Worm (Caenorhabditis elegans) whole organism, early embryonic: ENCODE data around the gene Y54E2A.7.

ENCODE experiments used
- B0310.2 ChIP-seq: sonication (generic microtip); optimal IDR thresholded peaks from 2 replicates; lab custom pipeline; 2016; ENCODE audit warnings: mild to moderate bottlenecking, missing genetic modification characterization, missing compliant biosample characterization
- F13C5.2 ChIP-seq: sonication (generic microtip); optimal IDR thresholded peaks from 2 replicates; lab custom pipeline; 2017; ENCODE audit warnings: mild to moderate bottlenecking, missing genetic modification characterization, inconsistent platforms, missing compliant biosample characterization
- aly-1 ChIP-seq: sonication (generic microtip); optimal IDR thresholded peaks from 2 replicates; lab custom pipeline; 2016; ENCODE audit warnings: missing genetic modification characterization, missing compliant biosample characterization
- ama-1 ChIP-seq: fragments of 150-350 bp; optimal IDR thresholded peaks from 2 replicates; lab custom pipeline; 2014
- ceh-13 ChIP-seq: fragments of 200-800 bp; sonication (Bioruptor generic); optimal IDR thresholded peaks from 2 replicates; lab custom pipeline; 2018; ENCODE audit warnings: mild to moderate bottlenecking, missing genetic modification characterization, missing compliant biosample characterization
- ceh-36 ChIP-seq: sonication (generic microtip); optimal IDR thresholded peaks from 2 replicates; lab custom pipeline; 2016; ENCODE audit warnings: missing genetic modification characterization, inconsistent platforms, missing compliant biosample characterization
- ets-7 ChIP-seq: sonication (generic microtip); optimal IDR thresholded peaks from 2 replicates; lab custom pipeline; 2016; ENCODE audit warnings: missing genotype, missing genetic modification characterization, missing compliant biosample characterization
- flt-1 ChIP-seq: fragments of 200-800 bp; sonication (Bioruptor generic); IDR thresholded peaks from 2 replicates; pipeline ENCODE4 v1.3.6; 2022; ENCODE audit warnings: missing genetic modification characterization, missing compliant biosample characterization
- hmbx-1 ChIP-seq: sonication (generic microtip); optimal IDR thresholded peaks from 2 replicates; lab custom pipeline; 2016; ENCODE audit warnings: mild to moderate bottlenecking, missing genetic modification characterization, missing compliant biosample characterization
- hmg-4 ChIP-seq: fragments of 200-800 bp; sonication (Bioruptor generic); optimal IDR thresholded peaks from 2 replicates; lab custom pipeline; 2018; ENCODE audit warnings: mild to moderate bottlenecking, missing genetic modification characterization, missing compliant biosample characterization
- hnd-1 ChIP-seq: sonication (generic microtip); optimal IDR thresholded peaks from 2 replicates; lab custom pipeline; 2016; ENCODE audit warnings: missing genetic modification characterization, missing compliant biosample characterization
- pes-1 ChIP-seq: fragments of 200-800 bp; sonication (Bioruptor generic); IDR thresholded peaks from 2 replicates; pipeline ENCODE4 v1.3.6; 2022; ENCODE audit warnings: missing genetic modification reagents, missing genetic modification characterization, missing compliant biosample characterization
- scrt-1 ChIP-seq: fragments of 200-800 bp; sonication (Bioruptor generic); IDR thresholded peaks from 2 replicates; pipeline ENCODE4 v1.3.6; 2022; ENCODE audit warnings: missing genetic modification characterization, missing compliant biosample characterization
- sea-1 ChIP-seq: fragments of 200-800 bp; sonication (Bioruptor generic); conservative IDR thresholded peaks from 2 replicates; pipeline ENCODE4 v1.3.6; 2022; ENCODE audit warnings: missing genetic modification characterization, missing compliant biosample characterization
- tbx-11 ChIP-seq: fragments of 200-800 bp; sonication (Bioruptor generic); IDR thresholded peaks from 2 replicates; pipeline ENCODE4 v1.3.6; 2022; ENCODE audit warnings: missing genetic modification characterization, missing compliant biosample characterization
- tbx-37 ChIP-seq: fragments of 200-800 bp; sonication (Bioruptor generic); conservative IDR thresholded peaks from 2 replicates; pipeline ENCODE4 v1.3.6; 2022; ENCODE audit warnings: missing genetic modification reagents, missing genetic modification characterization, missing compliant biosample characterization
- tra-4 ChIP-seq: sonication (generic microtip); optimal IDR thresholded peaks from 2 replicates; lab custom pipeline; 2017; ENCODE audit warnings: missing genetic modification characterization, missing compliant biosample characterization

Y54E2A.7 gene

DNA sequence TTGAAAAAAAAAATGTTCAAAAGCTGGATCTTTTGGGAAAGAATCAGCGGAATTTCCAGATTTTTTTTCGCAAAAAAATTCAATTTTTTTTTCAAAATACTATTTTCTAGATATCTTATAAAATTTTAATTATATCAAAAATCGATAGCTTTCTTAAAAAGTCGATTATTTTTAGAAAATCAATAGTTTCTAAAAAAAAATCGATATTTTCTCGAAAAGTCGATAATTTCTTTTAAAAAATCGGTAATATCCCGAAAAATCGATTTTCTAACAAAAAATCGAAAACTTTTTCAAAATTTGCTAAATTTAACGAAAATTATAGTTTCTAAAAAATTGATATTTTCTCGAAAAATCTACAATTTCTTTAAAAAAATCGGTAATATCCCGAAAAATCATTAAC lies 4.0 kb downstream of the Y54E2A.7 start:
- TF ChIP-seq ama-1 (lab: Kevin White, UChicago) (no peak), pes-1 (GFP tag; lab: Robert Waterston, UW) (no peak), scrt-1 (no peak), hnd-1 (tag; lab: Kevin White, UChicago) (no peak), tbx-37 (GFP tag; lab: Robert Waterston, UW) (no peak), hmbx-1 (tag; lab: Kevin White, UChicago) (no peak), tbx-11 (GFP tag; lab: Robert Waterston, UW) (no peak), ceh-36 (tag; lab: Kevin White, UChicago) (no peak), F13C5.2 (tag; lab: Kevin White, UChicago) (no peak), ets-7 (no peak), ceh-13 (GFP tag; lab: Kevin White, UChicago) (no peak), flt-1 (GFP tag; lab: Robert Waterston, UW) (no peak)

DNA sequence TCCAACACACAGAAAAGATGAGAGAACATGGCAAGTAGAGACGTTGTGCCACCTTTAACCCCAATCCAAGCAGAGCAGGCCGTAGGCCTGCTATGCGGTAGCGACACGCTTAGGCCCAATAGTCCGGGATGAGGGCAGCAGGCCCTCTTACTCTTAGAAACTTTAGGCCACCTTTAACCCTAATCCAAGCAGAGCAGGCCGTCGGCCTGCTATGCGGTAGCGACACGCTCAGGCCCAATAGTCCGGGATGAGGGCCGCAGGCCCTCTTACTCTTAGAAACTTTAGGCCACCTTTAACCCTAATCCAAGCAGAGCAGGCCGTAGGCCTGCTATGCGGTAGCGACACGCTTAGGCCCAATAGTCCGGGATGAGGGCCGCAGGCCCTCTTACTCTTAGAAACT lies 7.1 kb downstream of the Y54E2A.7 start:
- TF ChIP-seq pes-1 (GFP tag; lab: Robert Waterston, UW): 0 out of 2 replicates have a peak, but pooled peaks have one; percentile 48

DNA sequence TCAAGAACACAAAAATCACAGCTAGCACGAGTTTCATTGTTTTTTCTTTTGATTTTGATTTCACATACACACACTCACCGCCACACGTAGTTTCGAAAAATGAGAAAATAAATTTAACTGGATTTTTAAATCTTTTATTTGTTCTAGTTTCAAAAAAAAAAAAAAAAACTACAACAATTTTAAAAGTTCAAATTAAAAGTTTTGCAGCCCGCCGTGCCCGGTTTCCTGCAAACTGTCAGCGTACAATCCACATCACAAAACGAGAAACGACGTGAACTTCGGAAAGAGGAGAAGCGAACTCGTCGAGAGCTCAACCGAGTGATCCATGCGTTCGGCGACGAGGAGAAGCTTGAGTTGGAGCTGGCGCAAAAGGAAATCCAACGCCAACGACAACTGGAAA lies 15.1 kb downstream of the Y54E2A.7 start, which contains the start of gene Y54E2A.5:
Gene Y54E2A.5, minus strand, starts transcription at position 101 of the 400 bp plus-strand sequence.
- TF ChIP-seq ceh-36 (tag; lab: Kevin White, UChicago) (no peak), B0310.2 (tag; lab: Kevin White, UChicago) (no peak), sea-1 (GFP tag; lab: Robert Waterston, UW) (no peak), pes-1 (GFP tag; lab: Robert Waterston, UW) (no peak), ama-1 (lab: Kevin White, UChicago) (no peak), scrt-1 (no peak), ceh-13 (GFP tag; lab: Kevin White, UChicago) (no peak), flt-1 (GFP tag; lab: Robert Waterston, UW) (no peak), hmg-4 (GFP tag; lab: Kevin White, UChicago) (no peak), tbx-11 (GFP tag; lab: Robert Waterston, UW) (no peak), hnd-1 (tag; lab: Kevin White, UChicago) (no peak), aly-1 (tag; lab: Kevin White, UChicago) (no peak), ets-7 (no peak), F13C5.2 (tag; lab: Kevin White, UChicago) (no peak), tbx-37 (GFP tag; lab: Robert Waterston, UW) (no peak), tra-4 (tag; lab: Kevin White, UChicago) (no peak), hmbx-1 (tag; lab: Kevin White, UChicago) (no peak)

DNA sequence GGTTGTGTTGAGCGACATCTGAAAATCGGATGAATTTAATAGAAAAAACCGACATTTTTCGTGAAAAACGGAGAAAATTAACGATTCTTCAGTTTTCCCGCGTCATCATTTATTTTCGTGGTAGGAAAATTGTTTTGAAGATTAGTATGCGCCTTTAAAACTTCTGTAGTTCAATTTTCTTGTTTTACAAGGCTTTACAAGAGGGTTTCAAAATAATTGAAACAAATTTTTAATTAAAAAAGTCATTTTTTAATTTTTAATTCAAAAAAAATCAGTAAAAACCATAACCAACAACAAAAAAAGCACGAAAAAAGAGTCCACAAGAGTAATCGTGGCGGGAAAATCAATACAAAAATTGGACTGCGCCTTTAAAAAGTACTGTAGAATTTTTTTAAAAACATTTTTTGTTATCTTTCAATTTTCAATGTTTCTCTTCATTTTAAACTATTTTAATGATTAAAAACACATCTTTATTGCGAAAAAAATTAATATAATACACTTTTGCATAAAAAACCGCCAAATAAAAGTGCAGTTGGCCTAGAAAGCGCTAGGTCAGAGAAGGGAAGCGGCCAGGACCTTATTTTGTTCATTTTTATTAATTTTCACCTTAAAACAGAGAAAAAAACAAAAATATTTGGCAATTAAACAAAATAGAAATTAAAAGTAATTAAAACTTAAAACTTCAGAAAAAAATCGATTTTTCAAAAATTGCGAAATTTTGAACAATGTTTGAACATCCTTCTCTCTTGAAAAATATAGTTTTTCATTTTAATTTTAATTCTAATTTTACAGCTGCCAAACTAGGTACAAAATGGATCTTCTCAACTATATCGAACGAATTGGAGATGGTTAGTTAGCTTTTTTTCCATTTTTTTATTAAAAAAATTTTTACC lies 18.7 kb downstream of the Y54E2A.7 start, which contains the start of the genes tac-1 and Y54E2A.4:
Gene tac-1, minus strand, starts transcription at position 20 of the 893 bp plus-strand sequence.
Gene Y54E2A.4, plus strand, starts transcription at position 765 of the 893 bp plus-strand sequence.
- TF ChIP-seq tbx-37 (GFP tag; lab: Robert Waterston, UW) (no peak), flt-1 (GFP tag; lab: Robert Waterston, UW) (no peak), F13C5.2 (tag; lab: Kevin White, UChicago) (no peak), ama-1 (lab: Kevin White, UChicago) (no peak), sea-1 (GFP tag; lab: Robert Waterston, UW) (no peak), hnd-1 (tag; lab: Kevin White, UChicago) (no peak), pes-1 (GFP tag; lab: Robert Waterston, UW) (no peak), tra-4 (tag; lab: Kevin White, UChicago) (no peak), ceh-13 (GFP tag; lab: Kevin White, UChicago) (no peak), B0310.2 (tag; lab: Kevin White, UChicago) (no peak), hmbx-1 (tag; lab: Kevin White, UChicago) (no peak), aly-1 (tag; lab: Kevin White, UChicago) (no peak), ets-7 (no peak), scrt-1 (no peak)

DNA sequence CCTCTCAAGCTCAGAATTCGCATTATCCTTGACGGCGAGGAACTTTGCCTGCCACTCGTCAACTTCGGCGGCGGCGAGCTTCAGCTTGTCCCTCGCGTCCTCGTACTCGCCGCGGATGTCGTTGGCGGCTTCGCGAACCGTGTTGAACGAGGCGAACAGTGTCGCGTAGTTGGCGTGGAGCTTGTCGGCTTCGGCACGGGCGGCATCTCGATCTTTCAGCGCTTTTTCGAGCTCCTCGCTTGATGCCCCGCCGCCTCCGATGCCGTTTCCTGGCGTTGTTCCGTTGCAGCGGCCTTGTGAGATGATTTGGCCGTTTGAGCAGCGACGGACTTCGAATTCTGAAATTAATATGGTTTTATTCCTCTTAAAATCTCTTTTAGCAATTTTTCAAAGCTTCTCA lies 19.6 kb downstream of the Y54E2A.7 start:
- TF ChIP-seq hmg-4 (GFP tag; lab: Kevin White, UChicago) (no peak), hnd-1 (tag; lab: Kevin White, UChicago) (no peak), tbx-11 (GFP tag; lab: Robert Waterston, UW) (no peak), ceh-36 (tag; lab: Kevin White, UChicago) (no peak)

DNA sequence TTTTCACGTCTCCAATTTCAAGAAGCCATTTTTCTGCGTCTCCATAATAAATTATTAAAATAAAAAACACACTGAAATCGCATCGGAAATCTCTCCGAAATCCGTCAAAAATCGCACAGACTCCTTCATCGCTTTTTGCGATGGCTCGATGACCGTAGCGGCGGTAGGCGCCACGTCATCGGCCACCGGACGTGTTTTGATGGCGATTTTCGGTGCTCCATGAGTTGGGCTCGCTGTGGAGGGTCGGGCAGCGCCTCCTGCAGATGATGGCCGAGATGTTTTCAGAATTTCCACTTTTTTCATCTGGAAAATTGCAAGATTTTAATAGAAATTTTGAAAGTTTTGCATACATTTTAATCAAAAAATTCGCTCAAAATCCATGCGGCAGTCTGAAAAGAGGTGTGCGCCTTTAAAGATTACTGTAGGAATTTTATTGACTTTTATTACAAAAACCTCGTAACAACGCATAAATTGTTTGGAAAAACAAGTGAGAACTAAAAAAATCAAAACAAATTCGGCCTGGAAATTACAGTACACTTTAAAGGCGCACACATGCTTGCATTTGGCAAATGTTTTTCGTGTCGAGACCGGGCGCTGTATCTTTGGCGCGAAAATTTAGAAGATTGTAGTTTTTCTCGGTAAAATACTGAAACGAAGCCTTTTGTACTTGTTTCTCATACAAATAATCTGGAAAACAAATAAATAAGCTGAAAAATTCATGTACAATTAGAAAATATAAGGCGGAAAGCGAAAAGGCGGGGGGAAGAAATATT lies 20.4 kb downstream of the Y54E2A.7 start, which contains the start of gene smg-9:
Gene smg-9, minus strand, starts transcription at position 663 of the 773 bp plus-strand sequence.
- no peak for TF ChIP-seq F13C5.2 (tag; lab: Kevin White, UChicago)
- TF ChIP-seq scrt-1: 0 out of 2 replicates have a peak, but pooled peaks have one; percentile 25

DNA sequence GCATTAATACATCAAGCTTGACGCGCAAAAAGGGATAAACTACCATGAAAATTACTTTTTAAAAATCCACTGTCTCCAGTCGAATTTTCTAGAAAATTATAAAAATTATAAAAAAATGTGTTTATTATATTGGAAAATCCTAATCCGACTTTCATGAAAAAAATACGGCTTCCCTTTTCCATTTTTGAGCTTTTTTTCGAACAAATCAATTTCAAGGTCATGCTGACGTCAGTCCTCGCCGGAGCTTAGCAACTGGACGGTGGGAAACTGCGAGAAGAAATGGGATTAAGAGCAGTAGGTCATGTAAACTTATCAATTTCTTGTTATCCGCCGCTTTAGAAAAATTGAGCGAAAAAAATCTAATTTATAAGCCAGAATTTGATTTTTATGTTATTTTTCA lies 27.7 kb downstream of the Y54E2A.7 start:
- no peak for TF ChIP-seq sea-1 (GFP tag; lab: Robert Waterston, UW)
- no peak for TF ChIP-seq hmg-4 (GFP tag; lab: Kevin White, UChicago)
- TF ChIP-seq tbx-37 (GFP tag; lab: Robert Waterston, UW): no peak
